Fruit fly (Drosophila melanogaster): Measurements from ENCODE around the gene CG6766.

DNA sequence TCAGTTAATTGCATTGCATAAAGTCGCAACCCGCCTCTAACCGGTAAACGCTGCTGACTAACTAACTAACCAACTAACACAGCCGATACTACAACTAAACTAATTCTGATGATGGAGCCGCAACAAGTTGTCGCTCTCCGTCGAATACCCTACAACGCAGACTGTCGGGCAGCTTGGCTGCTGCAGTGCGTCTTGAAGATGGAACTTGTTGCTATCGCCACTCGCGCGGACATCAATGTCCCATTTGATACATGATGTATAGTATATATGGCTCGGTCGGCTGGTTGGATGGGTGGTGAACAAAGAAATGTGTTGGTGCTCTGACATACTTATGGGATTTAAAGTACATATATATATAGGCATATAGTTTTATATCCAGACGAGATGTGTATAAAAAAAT is 15.0 kb downstream of the CG6766 start:
- peak; percentile 33 for TF ChIP-seq CG6808 (GFP tag; optimal IDR thresholded peaks at IDR 0.05)
- no peak for TF ChIP-seq CG8319 (GFP tag; optimal IDR thresholded peaks at IDR 0.05)
- peak; percentile 27 for TF ChIP-seq spab (GFP tag; optimal IDR thresholded peaks at IDR 0.05)
- no peak for TF ChIP-seq CG4318 (GFP tag; optimal IDR thresholded peaks at IDR 0.05)
- no peak for TF ChIP-seq CG16779 (tag; optimal IDR thresholded peaks at IDR 0.05)
- peak; percentile 77 for TF ChIP-seq Eip78C (GFP tag)
- no peak for TF ChIP-seq CG6854 (GFP tag; optimal IDR thresholded peaks at IDR 0.05)
